Worm (Caenorhabditis elegans): ENCODE data around the gene eef-1A.1.

DNA sequence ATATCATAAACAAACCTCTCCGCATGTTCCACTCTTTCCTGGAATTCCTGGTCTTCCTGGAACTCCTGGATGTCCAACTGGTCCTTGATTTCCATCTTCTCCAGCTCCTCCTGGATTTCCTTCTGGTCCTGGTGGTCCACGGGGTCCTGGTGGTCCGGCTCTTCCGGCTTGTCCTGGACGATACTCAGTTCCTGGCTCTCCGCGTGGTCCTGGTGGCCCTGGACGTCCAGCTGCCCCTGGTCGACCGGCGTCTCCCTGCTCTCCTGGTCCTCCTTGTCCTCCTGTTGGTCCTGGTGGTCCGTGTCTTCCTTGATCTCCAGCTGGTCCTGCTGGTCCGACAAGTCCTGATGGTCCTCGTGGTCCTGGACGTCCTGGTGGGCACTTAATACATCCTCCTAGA lies 48.2 kb upstream of the eef-1A.1 start:
- TF ChIP-seq sma-3 (GFP tag; optimal IDR thresholded peaks at IDR 0.05), result no peak
- TF ChIP-seq aly-2 (tag; optimal IDR thresholded peaks at IDR 0.05), result no peak
- no peak for TF ChIP-seq mdl-1 (tag; optimal IDR thresholded peaks at IDR 0.05)
- TF ChIP-seq ztf-11 (tag; optimal IDR thresholded peaks at IDR 0.05), result no peak
- no peak for TF ChIP-seq lin-39 (tag; optimal IDR thresholded peaks at IDR 0.05)
- no peak for TF ChIP-seq R02D3.7 (tag; optimal IDR thresholded peaks at IDR 0.05)
- no peak for TF ChIP-seq ztf-4 (tag; optimal IDR thresholded peaks at IDR 0.05)
- no peak for TF ChIP-seq nhr-12 (tag; optimal IDR thresholded peaks at IDR 0.05)
- no peak for TF ChIP-seq lin-13 (GFP tag; optimal IDR thresholded peaks at IDR 0.05)
- TF ChIP-seq zag-1 (tag; optimal IDR thresholded peaks at IDR 0.05), result no peak
- TF ChIP-seq ztf-1 (GFP tag; conservative IDR thresholded peaks at IDR 0.05), result no peak
- TF ChIP-seq ama-1 (optimal IDR thresholded peaks at IDR 0.05), result no peak
- TF ChIP-seq nhr-77 (tag; optimal IDR thresholded peaks at IDR 0.05), result no peak
- no peak for TF ChIP-seq elt-3 (tag; optimal IDR thresholded peaks at IDR 0.05)
